Fruit fly (Drosophila melanogaster) whole organism, embryonic: Measurements from ENCODE around the gene TTLL4A.
A peak's percentile ranks its signal among the peaks of the same experiment; 100 is the strongest.

Experiments
- Adf1 ChIP-seq: fragments of 200-800 bp; sonication (Bioruptor generic); IDR thresholded peaks from 2 replicates; pipeline ENCODE4 v1.3.6; 2022; ENCODE audit warnings: missing biosample characterization, missing genetic modification characterization
- BtbVII ChIP-seq: fragments of 200-800 bp; sonication (Bioruptor generic); optimal IDR thresholded peaks from 3 replicates; lab custom pipeline; 2017; ENCODE audit warnings: missing biosample characterization, mild to moderate bottlenecking, missing genetic modification characterization
- CG10274 ChIP-seq: fragments of 200-800 bp; sonication (Bioruptor generic); optimal IDR thresholded peaks from 3 replicates; lab custom pipeline; 2017; ENCODE audit warnings: missing biosample characterization, mild to moderate bottlenecking, missing genetic modification characterization
- CG10366 ChIP-seq: fragments of 200-800 bp; sonication (Bioruptor generic); IDR thresholded peaks from 2 replicates; pipeline ENCODE4 v1.3.6; 2022; ENCODE audit warnings: missing biosample characterization, missing genetic modification characterization
- CG12104 ChIP-seq: fragments of 200-800 bp; sonication (Bioruptor generic); optimal IDR thresholded peaks from 3 replicates; lab custom pipeline; 2016; ENCODE audit warnings: missing biosample characterization, missing genetic modification characterization
- CG12155 ChIP-seq: fragments of 200-800 bp; sonication (Bioruptor generic); optimal IDR thresholded peaks from 3 replicates; lab custom pipeline; 2016; ENCODE audit warnings: missing biosample characterization, missing genetic modification characterization
- CG13424 ChIP-seq: fragments of 200-800 bp; sonication (Bioruptor generic); optimal IDR thresholded peaks from 2 replicates; lab custom pipeline; 2019; ENCODE audit warnings: missing biosample characterization, mild to moderate bottlenecking, missing genetic modification characterization, moderate library complexity
- CG18262 ChIP-seq: fragments of 200-800 bp; optimal IDR thresholded peaks from 3 replicates; lab custom pipeline; 2019; ENCODE audit warnings: missing biosample characterization, mild to moderate bottlenecking, missing genetic modification characterization, moderate library complexity
- CG2678 ChIP-seq: fragments of 200-800 bp; sonication (Bioruptor generic); optimal IDR thresholded peaks from 3 replicates; lab custom pipeline; 2019; ENCODE audit warnings: missing biosample characterization, mild to moderate bottlenecking, missing genetic modification characterization, moderate library complexity
- CG3163 ChIP-seq: fragments of 200-800 bp; sonication (Bioruptor generic); optimal IDR thresholded peaks from 3 replicates; lab custom pipeline; 2016; ENCODE audit warnings: missing biosample characterization, missing genetic modification characterization
- CG32772 ChIP-seq: fragments of 200-800 bp; sonication (Bioruptor generic); IDR thresholded peaks from 2 replicates; pipeline ENCODE4 v1.3.6; 2022; ENCODE audit warnings: missing biosample characterization, missing genetic modification characterization
- CG4854 ChIP-seq: fragments of 200-800 bp; sonication (Bioruptor generic); optimal IDR thresholded peaks from 2 replicates; lab custom pipeline; 2016; ENCODE audit warnings: missing biosample characterization, missing genetic modification characterization, inconsistent platforms
- CG6854 ChIP-seq: fragments of 200-800 bp; sonication (Bioruptor generic); optimal IDR thresholded peaks from 3 replicates; lab custom pipeline; 2017; ENCODE audit warnings: missing biosample characterization, mild to moderate bottlenecking, missing genetic modification characterization
- CG7963 ChIP-seq: fragments of 200-800 bp; sonication (Bioruptor generic); IDR thresholded peaks from 3 replicates; pipeline ENCODE4 v1.3.6; 2022; ENCODE audit warnings: missing biosample characterization, missing genetic modification characterization; ENCODE audit not compliant: partially characterized antibody
- Camta ChIP-seq: fragments of 200-800 bp; sonication (Bioruptor generic); optimal IDR thresholded peaks from 2 replicates; lab custom pipeline; 2016; ENCODE audit warnings: missing biosample characterization, missing genetic modification characterization
- CrebB ChIP-seq: fragments of 200-800 bp; sonication (Bioruptor generic); optimal IDR thresholded peaks from 3 replicates; lab custom pipeline; 2018; ENCODE audit warnings: missing biosample characterization, mild to moderate bottlenecking, missing genetic modification characterization
- Dfd ChIP-seq, 2 experiments: fragments of >200 bp; optimal IDR thresholded peaks; 2 replicates each; lab custom pipeline; 2017; ENCODE audit warnings: missing biosample characterization in 2 of 2, missing genetic modification characterization in 2 of 2
- Drgx ChIP-seq: fragments of 200-800 bp; sonication (Bioruptor generic); IDR thresholded peaks from 2 replicates; pipeline ENCODE4 v1.3.6; 2022; ENCODE audit warnings: missing biosample characterization, missing genetic modification characterization
- Fer2 ChIP-seq: fragments of 200-800 bp; sonication (Bioruptor generic); optimal IDR thresholded peaks from 2 replicates; lab custom pipeline; 2018; ENCODE audit warnings: missing biosample characterization, mild to moderate bottlenecking, missing genetic modification characterization, moderate library complexity
- Fer3 ChIP-seq: fragments of 200-800 bp; sonication (Bioruptor generic); optimal IDR thresholded peaks from 2 replicates; lab custom pipeline; 2018; ENCODE audit warnings: missing biosample characterization, mild to moderate bottlenecking, missing genetic modification characterization, moderate library complexity
- H15 ChIP-seq: fragments of 200-800 bp; sonication (Bioruptor generic); IDR thresholded peaks from 3 replicates; pipeline ENCODE4 v1.3.6; 2022; ENCODE audit warnings: missing biosample characterization, missing genetic modification characterization
- HLH3B ChIP-seq: fragments of 200-800 bp; sonication (Bioruptor generic); IDR thresholded peaks from 2 replicates; pipeline ENCODE4 v1.3.6; 2022; ENCODE audit warnings: missing biosample characterization, missing genetic modification characterization
- HmgZ ChIP-seq: fragments of 200-800 bp; sonication (Bioruptor generic); optimal IDR thresholded peaks from 2 replicates; lab custom pipeline; 2018; ENCODE audit warnings: missing biosample characterization, mild to moderate bottlenecking, missing genetic modification characterization
- Hr51 ChIP-seq, 2 experiments: fragments of 200-800 bp; sonication (Bioruptor generic); optimal IDR thresholded peaks; 2 replicates in 1 of 2; 3 replicates in 1 of 2; lab custom pipeline; 2016 to 2018; ENCODE audit warnings: missing biosample characterization in 2 of 2, missing genetic modification characterization in 2 of 2, mild to moderate bottlenecking in 1 of 2, moderate library complexity in 1 of 2
- Lim3 ChIP-seq: fragments of 200-800 bp; sonication (Bioruptor generic); IDR thresholded peaks from 2 replicates; pipeline ENCODE4 v1.3.6; 2022; ENCODE audit warnings: missing biosample characterization, missing genetic modification characterization
- MTF-1 ChIP-seq: fragments of 200-800 bp; sonication (Bioruptor generic); optimal IDR thresholded peaks from 2 replicates; lab custom pipeline; 2018; ENCODE audit warnings: missing biosample characterization, mild to moderate bottlenecking, missing genetic modification characterization, borderline replicate concordance
- Max ChIP-seq: fragments of 200-800 bp; sonication (Bioruptor generic); optimal IDR thresholded peaks from 2 replicates; lab custom pipeline; 2016; ENCODE audit warnings: missing biosample characterization, mild to moderate bottlenecking, missing genetic modification characterization
- Meics ChIP-seq: fragments of 200-800 bp; sonication (Bioruptor generic); optimal IDR thresholded peaks from 2 replicates; lab custom pipeline; 2017; ENCODE audit warnings: missing biosample characterization, mild to moderate bottlenecking, missing genetic modification characterization
- Myb ChIP-seq: fragments of 200-800 bp; sonication (Bioruptor generic); optimal IDR thresholded peaks from 2 replicates; lab custom pipeline; 2016; ENCODE audit warnings: missing biosample characterization, missing genetic modification characterization
- Oli ChIP-seq: fragments of 200-800 bp; sonication (Bioruptor generic); optimal IDR thresholded peaks from 2 replicates; lab custom pipeline; 2018; ENCODE audit warnings: missing biosample characterization, mild to moderate bottlenecking, missing genetic modification characterization, moderate library complexity
- Side ChIP-seq: fragments of 200-800 bp; sonication (Bioruptor generic); optimal IDR thresholded peaks from 2 replicates; lab custom pipeline; 2016; ENCODE audit warnings: missing biosample characterization, missing genetic modification characterization
- Trl ChIP-seq, 3 experiments: fragments of >200 bp in 2 of 3; fragments of 200-800 bp in 1 of 3; sonication (Bioruptor generic) in 1 of 3; optimal IDR thresholded peaks; 2 replicates in 1 of 3; 3 replicates in 2 of 3; lab custom pipeline; 2016 to 2017; ENCODE audit warnings: missing biosample characterization in 1 of 3, missing genetic modification characterization in 1 of 3
- ash1 ChIP-seq: fragments of 200-800 bp; sonication (Bioruptor generic); optimal IDR thresholded peaks from 2 replicates; lab custom pipeline; 2018; ENCODE audit warnings: missing biosample characterization, mild to moderate bottlenecking, missing genetic modification characterization
- az2 ChIP-seq: fragments of 200-800 bp; sonication (Bioruptor generic); optimal IDR thresholded peaks from 3 replicates; lab custom pipeline; 2016; ENCODE audit warnings: missing biosample characterization, missing genetic modification characterization
- br ChIP-seq: fragments of >200 bp; optimal IDR thresholded peaks from 2 replicates; lab custom pipeline; 2017
- chm ChIP-seq: fragments of 200-800 bp; sonication (Bioruptor generic); IDR thresholded peaks from 2 replicates; pipeline ENCODE4 v1.3.6; 2022; ENCODE audit warnings: missing biosample characterization, missing genetic modification characterization
- crc ChIP-seq: fragments of 200-800 bp; sonication (Bioruptor generic); optimal IDR thresholded peaks from 2 replicates; lab custom pipeline; 2016; ENCODE audit warnings: missing biosample characterization, missing genetic modification characterization
- fd64A ChIP-seq: fragments of 200-800 bp; sonication (Bioruptor generic); optimal IDR thresholded peaks from 3 replicates; lab custom pipeline; 2018; ENCODE audit warnings: missing biosample characterization, mild to moderate bottlenecking, missing genetic modification characterization
- fd96Cb ChIP-seq: fragments of 200-800 bp; sonication (Bioruptor generic); optimal IDR thresholded peaks from 2 replicates; lab custom pipeline; 2018; ENCODE audit warnings: missing biosample characterization, mild to moderate bottlenecking, missing genetic modification characterization, moderate library complexity
- klu ChIP-seq: fragments of 200-800 bp; sonication (Bioruptor generic); IDR thresholded peaks from 2 replicates; pipeline ENCODE4 v1.3.6; 2022; ENCODE audit warnings: missing biosample characterization, missing genetic modification characterization
- lilli ChIP-seq: fragments of 200-800 bp; sonication (Bioruptor generic); optimal IDR thresholded peaks from 3 replicates; lab custom pipeline; 2016; ENCODE audit warnings: missing biosample characterization, missing genetic modification characterization
- nerfin-1 ChIP-seq: fragments of 200-800 bp; sonication (Bioruptor generic); optimal IDR thresholded peaks from 3 replicates; lab custom pipeline; 2019; ENCODE audit warnings: missing biosample characterization, mild to moderate bottlenecking, missing genetic modification characterization, moderate library complexity
- pho ChIP-seq: fragments of 200-800 bp; sonication (Bioruptor generic); optimal IDR thresholded peaks from 2 replicates; lab custom pipeline; 2016; ENCODE audit warnings: missing biosample characterization, missing genetic modification characterization
- pum ChIP-seq: fragments of 200-800 bp; sonication (Bioruptor generic); optimal IDR thresholded peaks from 2 replicates; lab custom pipeline; 2016; ENCODE audit warnings: missing biosample characterization, missing genetic modification characterization
- shn ChIP-seq: fragments of 200-800 bp; sonication (Bioruptor generic); optimal IDR thresholded peaks from 3 replicates; lab custom pipeline; 2016; ENCODE audit warnings: missing biosample characterization, missing genetic modification characterization
- sug ChIP-seq: fragments of 200-800 bp; optimal IDR thresholded peaks from 2 replicates; lab custom pipeline; 2019; ENCODE audit warnings: missing biosample characterization, mild to moderate bottlenecking, missing genetic modification characterization, moderate library complexity
- tap ChIP-seq: fragments of 200-800 bp; optimal IDR thresholded peaks from 3 replicates; lab custom pipeline; 2019; ENCODE audit warnings: missing biosample characterization, mild to moderate bottlenecking, missing genetic modification characterization, moderate library complexity
- tup ChIP-seq: fragments of 200-800 bp; sonication (Bioruptor generic); optimal IDR thresholded peaks from 2 replicates; lab custom pipeline; 2016; ENCODE audit warnings: missing biosample characterization, mild to moderate bottlenecking, missing genetic modification characterization, moderate library complexity
- unpg ChIP-seq: fragments of 200-800 bp; sonication (Bioruptor generic); optimal IDR thresholded peaks from 3 replicates; lab custom pipeline; 2018; ENCODE audit warnings: missing biosample characterization, mild to moderate bottlenecking, missing genetic modification characterization, moderate library complexity

TTLL4A gene

DNA sequence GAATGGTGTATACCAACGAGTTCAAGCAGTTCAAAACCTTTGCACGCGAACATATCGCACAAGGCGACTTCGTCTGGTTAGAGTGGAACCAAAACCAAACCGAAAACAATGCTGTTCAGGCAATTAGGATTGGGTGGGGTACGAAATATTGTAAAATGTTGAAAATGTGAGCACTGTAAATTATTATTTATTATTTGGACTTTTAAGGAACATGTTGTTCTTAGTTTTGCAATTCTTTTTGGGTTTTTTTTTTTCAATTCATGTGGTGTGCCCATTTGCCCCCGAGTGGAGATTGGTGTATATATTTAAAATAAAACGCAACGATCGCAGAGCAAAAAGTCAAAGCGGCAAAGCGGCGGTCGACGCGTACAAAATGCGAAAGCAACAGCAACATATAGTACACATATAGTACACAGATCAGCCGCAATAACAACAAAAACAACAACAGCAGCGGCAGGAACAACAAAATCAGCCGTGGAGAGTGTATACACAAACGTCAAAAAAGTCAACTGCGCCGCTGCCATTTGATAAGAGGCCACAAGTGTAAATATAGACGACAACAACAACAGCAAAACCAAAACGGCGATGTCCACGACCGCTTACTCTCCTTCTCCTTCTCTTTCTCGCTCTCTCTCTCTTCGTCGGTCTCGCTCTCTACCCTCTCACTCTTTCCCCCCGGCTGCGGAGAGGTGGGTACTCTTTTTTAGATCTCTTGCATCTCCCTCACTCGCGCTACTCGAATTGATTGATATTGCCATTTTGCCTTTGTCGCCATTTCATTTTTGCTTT, 55.7 kb downstream of the TTLL4A start (continued):
- TF ChIP-seq sug (tag; lab: Kevin White, UChicago): peak; percentile 63
- TF ChIP-seq lilli (GFP tag; lab: Kevin White, UChicago): peak; percentile 63
- TF ChIP-seq BtbVII (GFP tag; lab: Kevin White, UChicago): peak; percentile 59
- peak; percentile 28 for TF ChIP-seq Meics (GFP tag; lab: Kevin White, UChicago)
- TF ChIP-seq CG10274: peak; percentile 23
- TF ChIP-seq az2: peak; percentile 20
- no peak for TF ChIP-seq klu
- TF ChIP-seq HmgZ (tag; lab: Kevin White, UChicago): peak; percentile 54
- TF ChIP-seq Lim3 (GFP tag; lab: Robert Waterston, UW): no peak
- TF ChIP-seq MTF-1 (GFP tag; lab: Kevin White, UChicago): peak; percentile 72
- peak; percentile 63 for TF ChIP-seq CrebB (tag; lab: Kevin White, UChicago)
- no peak for TF ChIP-seq ash1 (GFP tag; lab: Kevin White, UChicago)
- peak; percentile 55 for TF ChIP-seq nerfin-1
- no peak for TF ChIP-seq CG7963
- peak; percentile 25 for TF ChIP-seq tap (tag; lab: Kevin White, UChicago)
- no peak for TF ChIP-seq crc (GFP tag; lab: Kevin White, UChicago)
- TF ChIP-seq fd96Cb (tag; lab: Kevin White, UChicago): no peak
- TF ChIP-seq H15: no peak; the same call in 2 of the 3 replicates
- TF ChIP-seq CG12104 (GFP tag; lab: Kevin White, UChicago): peak; percentile 31
- TF ChIP-seq Dfd (GFP tag; optimal IDR thresholded peaks at IDR 0.05; lab: Kevin White, UChicago): no peak
- peak; percentile 18 for TF ChIP-seq CG6854 (GFP tag; lab: Kevin White, UChicago)
- peak in 1 of 2 experiments; percentile 28 for TF ChIP-seq Hr51 (GFP tag; optimal IDR thresholded peaks at IDR 0.05; lab: Kevin White, UChicago)
- peak; percentile 43; the same call in 1 of the 2 replicates for TF ChIP-seq CG10366 (GFP tag; lab: Robert Waterston, UW)
- peak; percentile 31 for TF ChIP-seq CG12155 (GFP tag; lab: Kevin White, UChicago)
- no peak for TF ChIP-seq Myb (GFP tag; lab: Kevin White, UChicago)
- TF ChIP-seq Fer2: peak; percentile 0
- peak; percentile 15 for TF ChIP-seq unpg (GFP tag; lab: Kevin White, UChicago)
- TF ChIP-seq CG2678 (tag; lab: Kevin White, UChicago): peak; percentile 68
- TF ChIP-seq tup (GFP tag; lab: Kevin White, UChicago): no peak
- no peak for TF ChIP-seq Camta (GFP tag; lab: Kevin White, UChicago)
- TF ChIP-seq Trl (optimal IDR thresholded peaks at IDR 0.05; lab: Kevin White, UChicago): peak; percentile 81 to 93
- TF ChIP-seq Trl (GFP tag; optimal IDR thresholded peaks at IDR 0.05; lab: Kevin White, UChicago): peak; percentile 43
- no peak for TF ChIP-seq CG32772 (GFP tag; lab: Robert Waterston, UW)
- TF ChIP-seq HLH3B (GFP tag; lab: Robert Waterston, UW): no peak; the same call in 1 of the 2 replicates
- TF ChIP-seq Fer3 (tag; lab: Kevin White, UChicago): peak; percentile 21
- no peak for TF ChIP-seq Max (GFP tag; lab: Kevin White, UChicago)
- no peak for TF ChIP-seq CG4854 (GFP tag; lab: Kevin White, UChicago)
- TF ChIP-seq CG18262 (tag; lab: Kevin White, UChicago): peak; percentile 26
- TF ChIP-seq Drgx (GFP tag; lab: Robert Waterston, UW): peak; percentile 42
- no peak for TF ChIP-seq br (lab: Kevin White, UChicago)
- peak; percentile 74 for TF ChIP-seq chm
- TF ChIP-seq Side (GFP tag; lab: Kevin White, UChicago): peak; percentile 43
- peak; percentile 21 for TF ChIP-seq pho (GFP tag; lab: Kevin White, UChicago)
- TF ChIP-seq fd64A (GFP tag; lab: Kevin White, UChicago): peak; percentile 63
- peak; percentile 48 for TF ChIP-seq Oli (tag; lab: Kevin White, UChicago)
- peak; percentile 87 for TF ChIP-seq CG3163 (GFP tag; lab: Kevin White, UChicago)
- TF ChIP-seq pum (GFP tag; lab: Kevin White, UChicago): no peak
- TF ChIP-seq CG13424 (tag; lab: Kevin White, UChicago): peak; percentile 30
- TF ChIP-seq shn (GFP tag; lab: Kevin White, UChicago): no peak
- TF ChIP-seq Adf1 (GFP tag; lab: Robert Waterston, UW): peak; percentile 71
